Fruit fly (Drosophila melanogaster) whole organism, pupa: ENCODE results near the gene Nasp.

Source experiments
- CG12605 ChIP-seq: fragments of 200-800 bp; sonication (Bioruptor generic); IDR thresholded peaks from 2 replicates; pipeline ENCODE4 v1.3.6; 2022; ENCODE audit warnings: missing biosample characterization, missing genetic modification characterization
- CG32121 ChIP-seq: fragments of 200-800 bp; sonication (Bioruptor generic); IDR thresholded peaks from 2 replicates; pipeline ENCODE4 v1.3.6; 2022; ENCODE audit warnings: missing biosample characterization, missing genetic modification characterization
- CG34367 ChIP-seq: fragments of 200-800 bp; sonication (Bioruptor generic); optimal IDR thresholded peaks from 2 replicates; lab custom pipeline; 2018; ENCODE audit warnings: missing biosample characterization, mild to moderate bottlenecking, missing genetic modification characterization
- CG4496 ChIP-seq: fragments of 200-800 bp; sonication (Bioruptor generic); IDR thresholded peaks from 3 replicates; pipeline ENCODE4 v1.3.6; 2022; ENCODE audit warnings: missing biosample characterization, missing genetic modification characterization
- CG8159 ChIP-seq: fragments of 200-800 bp; sonication (Bioruptor generic); optimal IDR thresholded peaks from 3 replicates; lab custom pipeline; 2018; ENCODE audit warnings: missing biosample characterization, mild to moderate bottlenecking, missing genetic modification characterization, moderate library complexity
- CG8301 ChIP-seq: fragments of 200-800 bp; sonication (Bioruptor generic); optimal IDR thresholded peaks from 2 replicates; lab custom pipeline; 2018; ENCODE audit warnings: missing biosample characterization, mild to moderate bottlenecking, missing genetic modification characterization
- D1 ChIP-seq: fragments of 200-800 bp; sonication (Bioruptor generic); optimal IDR thresholded peaks from 2 replicates; lab custom pipeline; 2018; ENCODE audit warnings: missing biosample characterization, mild to moderate bottlenecking, missing genetic modification characterization, moderate library complexity
- fd96Ca ChIP-seq: fragments of 200-800 bp; sonication (Bioruptor generic); IDR thresholded peaks from 3 replicates; pipeline ENCODE4 v1.3.6; 2022; ENCODE audit warnings: missing biosample characterization, missing genetic modification characterization

- no peak for TF ChIP-seq CG34367
- TF ChIP-seq CG8159: peak; percentile 12
- TF ChIP-seq CG4496 (GFP tag; lab: Robert Waterston, UW): no peak; the same call in 2 of the 3 replicates
- no peak for TF ChIP-seq CG8301 (tag; lab: Kevin White, UChicago)
- no peak for TF ChIP-seq CG32121 (GFP tag; lab: Robert Waterston, UW)
- TF ChIP-seq fd96Ca (GFP tag; lab: Robert Waterston, UW): no peak
- no peak for TF ChIP-seq CG12605 (GFP tag; lab: Robert Waterston, UW)
- no peak for TF ChIP-seq D1 (tag; lab: Kevin White, UChicago)
Observed at dm6 chr3R:8707166-8707565, 40.4 kb upstream of the Nasp start.
